Worm (Caenorhabditis elegans) whole organism, L3 larva: ENCODE results near the gene nlp-26.
A peak's percentile ranks its signal among the peaks of the same experiment; 100 is the strongest.

ENCODE experiments used
- R02D3.7 ChIP-seq: fragments of 150-350 bp; optimal IDR thresholded peaks from 2 replicates; lab custom pipeline; 2014; ENCODE audit warnings: missing biosample characterization, missing genetic modification characterization
- ZK546.5 ChIP-seq: sonication (generic microtip); optimal IDR thresholded peaks from 2 replicates; lab custom pipeline; 2017; ENCODE audit warnings: missing biosample characterization, missing genetic modification characterization
- ama-1 ChIP-seq: fragments of 150-350 bp; optimal IDR thresholded peaks from 2 replicates; lab custom pipeline; 2018
- ceh-28 ChIP-seq: fragments of 150-350 bp; optimal IDR thresholded peaks from 2 replicates; lab custom pipeline; 2014; ENCODE audit warnings: missing biosample characterization, missing genetic modification reagents, missing genetic modification characterization
- ceh-82 ChIP-seq: fragments of 150-350 bp; optimal IDR thresholded peaks from 2 replicates; lab custom pipeline; 2014; ENCODE audit warnings: missing biosample characterization, missing genetic modification characterization
- daf-12 ChIP-seq: fragments of 150-350 bp; optimal IDR thresholded peaks from 2 replicates; lab custom pipeline; 2014; ENCODE audit warnings: missing biosample characterization, missing genetic modification reagents, missing genetic modification characterization
- egl-27 ChIP-seq: sonication (generic microtip); optimal IDR thresholded peaks from 4 replicates; lab custom pipeline; 2017; ENCODE audit warnings: missing biosample characterization, missing genetic modification reagents, missing genetic modification characterization
- elt-1 ChIP-seq: fragments of 150-350 bp; optimal IDR thresholded peaks from 2 replicates; lab custom pipeline; 2014; ENCODE audit warnings: missing biosample characterization, missing genetic modification characterization
- elt-3 ChIP-seq, 3 experiments: fragments of 150-350 bp in 1 of 3; sonication (generic microtip) in 2 of 3; optimal IDR thresholded peaks; 2 replicates in 2 of 3; 4 replicates in 1 of 3; lab custom pipeline; 2014 to 2017; ENCODE audit warnings: missing biosample characterization in 3 of 3, missing genetic modification characterization in 3 of 3
- fkh-10 ChIP-seq: sonication (generic microtip); optimal IDR thresholded peaks from 2 replicates; lab custom pipeline; 2017; ENCODE audit warnings: missing biosample characterization, missing genetic modification reagents, missing genetic modification characterization
- fos-1 ChIP-seq: fragments of 150-350 bp; optimal IDR thresholded peaks from 2 replicates; lab custom pipeline; 2014; ENCODE audit warnings: missing biosample characterization, missing genetic modification characterization
- hmg-11 ChIP-seq: sonication (generic microtip); optimal IDR thresholded peaks from 2 replicates; lab custom pipeline; 2016; ENCODE audit warnings: missing genetic modification characterization, missing compliant biosample characterization
- jun-1 ChIP-seq: fragments of 150-350 bp; optimal IDR thresholded peaks from 2 replicates; lab custom pipeline; 2014; ENCODE audit warnings: missing biosample characterization, missing genetic modification reagents, missing genetic modification characterization
- lin-39 ChIP-seq: fragments of 150-350 bp; optimal IDR thresholded peaks from 2 replicates; lab custom pipeline; 2018; ENCODE audit warnings: missing biosample characterization, missing genetic modification reagents, missing genetic modification characterization
- mdl-1 ChIP-seq: fragments of 150-350 bp; optimal IDR thresholded peaks from 2 replicates; lab custom pipeline; 2014; ENCODE audit warnings: missing biosample characterization, missing genetic modification characterization
- mml-1 ChIP-seq: fragments of 150-350 bp; sonication (generic microtip); optimal IDR thresholded peaks from 3 replicates; lab custom pipeline; 2014; ENCODE audit warnings: missing biosample characterization, missing genetic modification characterization
- nhr-11 ChIP-seq: fragments of 150-350 bp; optimal IDR thresholded peaks from 2 replicates; lab custom pipeline; 2014; ENCODE audit warnings: missing biosample characterization, missing genetic modification characterization
- nhr-12 ChIP-seq: fragments of 150-350 bp; optimal IDR thresholded peaks from 2 replicates; lab custom pipeline; 2014; ENCODE audit warnings: missing biosample characterization, missing genetic modification characterization
- nhr-23 ChIP-seq: fragments of 150-350 bp; optimal IDR thresholded peaks from 2 replicates; lab custom pipeline; 2014; ENCODE audit warnings: missing biosample characterization, missing genetic modification reagents, missing genetic modification characterization
- nhr-25 ChIP-seq: sonication (generic microtip); optimal IDR thresholded peaks from 2 replicates; lab custom pipeline; 2017; ENCODE audit warnings: missing biosample characterization, missing genetic modification characterization
- nhr-43 ChIP-seq: sonication (generic microtip); optimal IDR thresholded peaks from 2 replicates; lab custom pipeline; 2016; ENCODE audit warnings: mild to moderate bottlenecking, missing genetic modification characterization, missing compliant biosample characterization; ENCODE audit not compliant: poor library complexity, severe bottlenecking
- nhr-67 ChIP-seq: fragments of 150-350 bp; optimal IDR thresholded peaks from 2 replicates; lab custom pipeline; 2014; ENCODE audit warnings: missing biosample characterization, missing genetic modification characterization
- nhr-76 ChIP-seq: fragments of 150-350 bp; sonication (generic microtip); optimal IDR thresholded peaks from 5 replicates; lab custom pipeline; 2014; ENCODE audit warnings: missing biosample characterization, missing genetic modification characterization
- nhr-77 ChIP-seq: fragments of 150-350 bp; optimal IDR thresholded peaks from 2 replicates; lab custom pipeline; 2014; ENCODE audit warnings: missing biosample characterization, missing genetic modification characterization
- pqm-1 ChIP-seq: fragments of 150-350 bp; optimal IDR thresholded peaks from 2 replicates; lab custom pipeline; 2017; ENCODE audit warnings: missing biosample characterization, missing genetic modification characterization, inconsistent platforms
- sea-2 ChIP-seq: fragments of 150-350 bp; sonication (generic microtip); optimal IDR thresholded peaks from 4 replicates; lab custom pipeline; 2014; ENCODE audit warnings: missing biosample characterization, missing genetic modification reagents, missing genetic modification characterization
- skn-1 ChIP-seq: fragments of 150-350 bp; optimal IDR thresholded peaks from 2 replicates; lab custom pipeline; 2014; ENCODE audit warnings: missing biosample characterization, missing genetic modification characterization
- tbx-2 ChIP-seq: sonication (generic microtip); optimal IDR thresholded peaks from 2 replicates; lab custom pipeline; 2016; ENCODE audit warnings: mild to moderate bottlenecking, missing genetic modification characterization, missing compliant biosample characterization
- unc-62 ChIP-seq: fragments of 150-350 bp; sonication (generic microtip); optimal IDR thresholded peaks from 4 replicates; lab custom pipeline; 2014; ENCODE audit warnings: missing biosample characterization, missing genetic modification reagents, missing genetic modification characterization
- zag-1 ChIP-seq: fragments of 150-350 bp; optimal IDR thresholded peaks from 2 replicates; lab custom pipeline; 2014; ENCODE audit warnings: missing biosample characterization, missing genetic modification characterization
- ztf-4 ChIP-seq: fragments of 150-350 bp; optimal IDR thresholded peaks from 2 replicates; lab custom pipeline; 2014; ENCODE audit warnings: missing biosample characterization, missing genetic modification characterization

The nlp-26 gene

DNA sequence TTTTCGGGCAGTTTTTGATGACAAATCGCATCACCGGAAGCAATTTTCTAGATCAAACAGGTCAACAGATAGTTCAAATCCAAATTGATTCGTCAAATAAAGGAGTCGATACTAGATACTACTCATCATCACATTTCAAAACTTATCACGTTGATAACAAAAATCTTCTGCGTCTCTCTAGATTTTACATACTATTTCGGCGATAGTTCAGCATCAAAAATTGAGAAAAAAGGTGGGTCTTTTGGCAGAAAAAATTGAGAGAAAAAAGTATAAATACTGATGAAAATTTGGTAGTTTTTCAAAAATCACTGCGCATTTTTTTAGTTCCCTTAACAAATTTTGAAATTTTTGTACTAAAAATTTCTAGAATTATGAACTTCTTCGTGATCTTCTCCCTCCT lies at the start of gene nlp-26:
Gene nlp-26, plus strand, starts transcription at position 301 of the 400 bp plus-strand sequence.
- TF ChIP-seq ama-1 (lab: Kevin White, UChicago) (no peak), nhr-43 (peak; percentile 13)

DNA sequence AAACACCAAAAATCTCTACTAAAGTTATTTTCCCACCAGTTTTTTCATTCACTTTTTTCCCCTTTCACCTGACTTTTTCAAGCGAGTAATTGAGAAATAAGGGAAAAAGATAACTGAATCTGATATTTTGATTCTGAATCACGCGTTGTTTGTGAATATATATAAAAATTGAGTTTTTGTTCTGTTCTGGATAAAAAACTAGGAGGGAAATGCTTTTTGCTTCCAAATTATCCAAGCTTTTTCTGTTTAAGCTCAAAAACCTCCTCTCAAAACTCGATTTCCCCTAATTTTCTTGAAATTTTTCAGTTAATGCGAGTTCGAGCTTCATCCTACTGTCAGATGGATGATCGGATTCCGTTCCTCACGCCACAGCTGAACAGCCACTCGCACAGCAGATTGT lies 48.2 kb upstream of the nlp-26 start, which contains the start of gene kcnl-1:
Gene kcnl-1, plus strand, starts transcription at position 301 of the 400 bp plus-strand sequence.
- no peak for TF ChIP-seq nhr-67 (tag; lab: Kevin White, UChicago)
- TF ChIP-seq ZK546.5 (tag; lab: Kevin White, UChicago) = no peak
- TF ChIP-seq nhr-23 (tag; lab: Kevin White, UChicago) = no peak
- no peak for TF ChIP-seq hmg-11
- TF ChIP-seq mdl-1 (tag; lab: Kevin White, UChicago) = no peak

DNA sequence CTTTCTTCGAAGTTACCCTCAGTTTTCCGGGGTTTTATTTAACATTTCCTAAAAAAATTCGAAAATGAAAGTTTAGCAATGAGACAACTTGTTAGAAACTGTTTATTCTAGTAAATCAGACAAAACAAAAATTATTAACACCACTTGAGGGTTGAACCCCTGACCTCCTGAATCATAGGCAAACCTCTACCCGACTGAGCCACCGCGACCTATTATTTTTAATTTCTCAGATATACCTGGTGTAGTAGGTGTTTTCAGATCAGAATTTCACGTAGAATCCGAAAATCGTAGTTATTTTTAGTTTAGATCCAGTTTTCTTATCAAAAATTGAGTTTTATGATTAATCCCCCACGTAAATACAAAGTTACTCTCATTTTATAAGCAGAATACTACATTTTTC lies 43.2 kb upstream of the nlp-26 start:
- no peak for TF ChIP-seq lin-39
- TF ChIP-seq daf-12 (tag; lab: Kevin White, UChicago) = no peak
- TF ChIP-seq skn-1 (tag; lab: Kevin White, UChicago) = no peak
- no peak for TF ChIP-seq tbx-2 (tag; lab: Kevin White, UChicago)
- TF ChIP-seq ceh-28 = no peak
- TF ChIP-seq ZK546.5 (tag; lab: Kevin White, UChicago) = no peak
- TF ChIP-seq elt-1 (tag; lab: Kevin White, UChicago) = no peak
- TF ChIP-seq egl-27 (tag; lab: Kevin White, UChicago) = no peak
- no peak for TF ChIP-seq nhr-23 (tag; lab: Kevin White, UChicago)
- TF ChIP-seq fos-1 = no peak
- TF ChIP-seq ztf-4 (tag; lab: Kevin White, UChicago) = no peak
- no peak for TF ChIP-seq elt-3 (tag; optimal IDR thresholded peaks at IDR 0.05; lab: Kevin White, UChicago)
- TF ChIP-seq nhr-11 (tag; lab: Kevin White, UChicago) = no peak
- TF ChIP-seq nhr-77 (tag; lab: Kevin White, UChicago) = no peak
- TF ChIP-seq R02D3.7 (tag; lab: Kevin White, UChicago) = no peak
- TF ChIP-seq nhr-76 (tag; lab: Kevin White, UChicago) = no peak
- TF ChIP-seq nhr-25 (tag; lab: Kevin White, UChicago) = no peak
- no peak for TF ChIP-seq unc-62

DNA sequence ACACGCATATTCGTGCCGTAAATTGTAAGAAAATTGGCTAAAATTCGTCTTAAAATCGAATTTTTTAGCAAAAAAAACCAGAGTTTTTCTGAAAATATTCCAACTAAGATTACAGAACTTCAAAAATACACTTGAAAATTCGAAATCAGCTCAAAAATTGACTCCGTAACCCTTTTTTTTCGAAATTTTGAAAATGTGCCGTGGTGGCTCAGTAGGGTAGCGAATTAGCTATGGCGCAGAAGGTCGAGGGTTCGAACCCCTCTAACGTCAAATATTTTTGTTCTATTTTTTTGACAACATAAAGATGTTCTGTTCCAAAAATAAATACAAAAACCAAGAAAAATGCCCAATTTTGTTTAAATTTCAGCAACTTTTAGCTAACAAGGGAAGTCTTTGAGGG lies 33.8 kb upstream of the nlp-26 start:
- TF ChIP-seq jun-1 (tag; lab: Kevin White, UChicago) (no peak), pqm-1 (tag; lab: Kevin White, UChicago) (no peak), nhr-12 (tag; lab: Kevin White, UChicago) (no peak), ceh-28 (no peak), ztf-4 (tag; lab: Kevin White, UChicago) (no peak), nhr-77 (tag; lab: Kevin White, UChicago) (no peak), mml-1 (tag; lab: Kevin White, UChicago) (no peak), nhr-43 (no peak), nhr-76 (tag; lab: Kevin White, UChicago) (no peak), nhr-25 (tag; lab: Kevin White, UChicago) (no peak), lin-39 (no peak), R02D3.7 (tag; lab: Kevin White, UChicago) (no peak)

DNA sequence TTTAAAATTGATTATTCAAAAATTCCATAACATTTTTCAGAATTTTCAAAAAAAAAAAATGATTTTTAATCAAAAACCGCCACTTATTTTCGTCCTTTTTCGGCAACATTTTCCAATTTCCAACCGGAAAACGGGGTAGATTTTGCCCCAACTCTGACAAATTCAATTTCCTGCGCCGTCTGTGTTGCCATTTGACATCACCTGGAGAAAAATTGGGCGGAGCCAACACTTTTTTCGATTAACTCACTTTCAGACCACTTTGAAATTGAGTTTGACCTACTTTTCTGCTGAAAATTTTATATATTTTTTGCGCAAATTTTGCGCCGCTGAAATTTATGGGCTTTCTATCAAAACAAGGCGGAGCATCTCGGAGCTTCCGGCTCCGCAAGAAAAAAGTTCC lies 31.0 kb upstream of the nlp-26 start:
- no peak for TF ChIP-seq lin-39
- TF ChIP-seq nhr-12 (tag; lab: Kevin White, UChicago) = no peak
- TF ChIP-seq zag-1 (tag; lab: Kevin White, UChicago) = no peak
- no peak for TF ChIP-seq nhr-11 (tag; lab: Kevin White, UChicago)
- no peak for TF ChIP-seq fkh-10 (GFP tag; lab: Kevin White, UChicago)
- no peak for TF ChIP-seq ceh-82
- no peak for TF ChIP-seq sea-2 (GFP tag; lab: Kevin White, UChicago)
- no peak for TF ChIP-seq nhr-23 (tag; lab: Kevin White, UChicago)
- no peak for TF ChIP-seq nhr-77 (tag; lab: Kevin White, UChicago)
- no peak for TF ChIP-seq ama-1 (lab: Kevin White, UChicago)
- TF ChIP-seq, all 47 proteins: peak for 0

DNA sequence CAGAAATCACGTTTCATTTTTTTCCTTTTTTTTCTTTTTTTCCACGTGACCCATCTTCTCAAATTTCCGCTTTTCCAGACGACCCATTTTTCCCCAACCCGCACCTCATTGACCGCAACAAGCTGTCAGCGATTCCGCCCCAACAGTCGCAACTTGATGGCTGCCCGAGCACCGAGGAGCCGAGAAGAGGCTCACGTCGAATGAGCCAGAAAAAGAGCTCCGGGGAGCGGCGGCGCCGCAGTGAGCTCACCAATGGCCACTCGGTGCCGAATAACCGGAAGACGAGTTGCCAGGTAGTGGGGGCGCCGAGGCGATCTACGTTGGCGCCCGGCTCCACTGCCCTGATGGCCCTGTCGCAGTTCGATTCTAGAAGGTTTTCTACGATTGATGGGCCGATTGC lies 22.4 kb upstream of the nlp-26 start:
- no peak for TF ChIP-seq egl-27 (tag; lab: Kevin White, UChicago)
